Fruit fly (Drosophila melanogaster): ENCODE measurements around the gene dec.

dec gene

dm6 chrX:7825310-7825709 is 47.7 kb downstream of the dec start:
- no peak for TF ChIP-seq pan (optimal IDR thresholded peaks at IDR 0.05)
- no peak for TF ChIP-seq Dll (optimal IDR thresholded peaks at IDR 0.05)
- no peak for TF ChIP-seq CG8478 (optimal IDR thresholded peaks at IDR 0.05)
- TF ChIP-seq psq (optimal IDR thresholded peaks at IDR 0.05) = no peak
- no peak for TF ChIP-seq usp (GFP tag; optimal IDR thresholded peaks at IDR 0.05)
- no peak for TF ChIP-seq EcR (GFP tag; optimal IDR thresholded peaks at IDR 0.05)

dm6 chrX:7822910-7823309 is 50.1 kb downstream of the dec start:
- TF ChIP-seq pan (optimal IDR thresholded peaks at IDR 0.05) (no peak), psq (optimal IDR thresholded peaks at IDR 0.05) (no peak), Dll (optimal IDR thresholded peaks at IDR 0.05) (no peak), EcR (GFP tag; optimal IDR thresholded peaks at IDR 0.05) (no peak), CG8478 (optimal IDR thresholded peaks at IDR 0.05) (no peak), usp (GFP tag; optimal IDR thresholded peaks at IDR 0.05) (no peak)
